Worm (Caenorhabditis elegans) whole organism, L4/young adult: Measurements from ENCODE around the gene lido-8.

Experiments
- W03F9.2 ChIP-seq: fragments of 150-350 bp; optimal IDR thresholded peaks from 2 replicates; lab custom pipeline; 2014; ENCODE audit warnings: missing biosample characterization, missing genetic modification characterization
- dao-5 ChIP-seq: sonication (generic microtip); optimal IDR thresholded peaks from 2 replicates; lab custom pipeline; 2016; ENCODE audit warnings: missing genotype, missing genetic modification characterization, moderate library complexity, missing compliant biosample characterization
- him-1 ChIP-seq: sonication (generic microtip); optimal IDR thresholded peaks from 2 replicates; lab custom pipeline; 2016; ENCODE audit warnings: missing genotype, missing genetic modification reagents, missing genetic modification characterization, missing compliant biosample characterization

- TF ChIP-seq him-1, result no peak
- no peak for TF ChIP-seq dao-5
- no peak for TF ChIP-seq W03F9.2 (tag; lab: Kevin White, UChicago)
Measured at ce11 chrII:3048989-3049388, 52.2 kb downstream of the lido-8 start.
